Worm (Caenorhabditis elegans) whole organism, L3 larva: ENCODE data around the gene gadr-3.

Source experiments
- R02D3.7 ChIP-seq: fragments of 150-350 bp; optimal IDR thresholded peaks from 2 replicates; lab custom pipeline; 2014; ENCODE audit warnings: missing biosample characterization, missing genetic modification characterization
- ZK546.5 ChIP-seq: sonication (generic microtip); optimal IDR thresholded peaks from 2 replicates; lab custom pipeline; 2017; ENCODE audit warnings: missing biosample characterization, missing genetic modification characterization
- ama-1 ChIP-seq: fragments of 150-350 bp; optimal IDR thresholded peaks from 2 replicates; lab custom pipeline; 2018
- ceh-28 ChIP-seq: fragments of 150-350 bp; optimal IDR thresholded peaks from 2 replicates; lab custom pipeline; 2014; ENCODE audit warnings: missing biosample characterization, missing genetic modification reagents, missing genetic modification characterization
- ceh-82 ChIP-seq: fragments of 150-350 bp; optimal IDR thresholded peaks from 2 replicates; lab custom pipeline; 2014; ENCODE audit warnings: missing biosample characterization, missing genetic modification characterization
- daf-12 ChIP-seq: fragments of 150-350 bp; optimal IDR thresholded peaks from 2 replicates; lab custom pipeline; 2014; ENCODE audit warnings: missing biosample characterization, missing genetic modification reagents, missing genetic modification characterization
- egl-27 ChIP-seq: sonication (generic microtip); optimal IDR thresholded peaks from 4 replicates; lab custom pipeline; 2017; ENCODE audit warnings: missing biosample characterization, missing genetic modification reagents, missing genetic modification characterization
- egl-5 ChIP-seq: fragments of 150-350 bp; optimal IDR thresholded peaks from 2 replicates; lab custom pipeline; 2017; ENCODE audit warnings: missing biosample characterization, missing genetic modification reagents, missing genetic modification characterization, inconsistent platforms
- elt-2 ChIP-seq: sonication (generic microtip); optimal IDR thresholded peaks from 2 replicates; lab custom pipeline; 2016; ENCODE audit warnings: missing genetic modification reagents, mild to moderate bottlenecking, missing genetic modification characterization, missing compliant biosample characterization
- fkh-10 ChIP-seq: sonication (generic microtip); optimal IDR thresholded peaks from 2 replicates; lab custom pipeline; 2017; ENCODE audit warnings: missing biosample characterization, missing genetic modification reagents, missing genetic modification characterization
- fkh-2 ChIP-seq: fragments of 150-350 bp; optimal IDR thresholded peaks from 2 replicates; lab custom pipeline; 2014; ENCODE audit warnings: missing biosample characterization, missing genetic modification reagents, missing genetic modification characterization
- hmg-11 ChIP-seq: sonication (generic microtip); optimal IDR thresholded peaks from 2 replicates; lab custom pipeline; 2016; ENCODE audit warnings: missing genetic modification characterization, missing compliant biosample characterization
- jun-1 ChIP-seq: fragments of 150-350 bp; optimal IDR thresholded peaks from 2 replicates; lab custom pipeline; 2014; ENCODE audit warnings: missing biosample characterization, missing genetic modification reagents, missing genetic modification characterization
- lin-15B ChIP-seq: fragments of 150-350 bp; optimal IDR thresholded peaks from 2 replicates; lab custom pipeline; 2014; ENCODE audit warnings: missing biosample characterization, missing genetic modification characterization
- mdl-1 ChIP-seq: fragments of 150-350 bp; optimal IDR thresholded peaks from 2 replicates; lab custom pipeline; 2014; ENCODE audit warnings: missing biosample characterization, missing genetic modification characterization
- mml-1 ChIP-seq: fragments of 150-350 bp; sonication (generic microtip); optimal IDR thresholded peaks from 3 replicates; lab custom pipeline; 2014; ENCODE audit warnings: missing biosample characterization, missing genetic modification characterization
- nhr-12 ChIP-seq: fragments of 150-350 bp; optimal IDR thresholded peaks from 2 replicates; lab custom pipeline; 2014; ENCODE audit warnings: missing biosample characterization, missing genetic modification characterization
- nhr-23 ChIP-seq: fragments of 150-350 bp; optimal IDR thresholded peaks from 2 replicates; lab custom pipeline; 2014; ENCODE audit warnings: missing biosample characterization, missing genetic modification reagents, missing genetic modification characterization
- nhr-237 ChIP-seq: fragments of 150-350 bp; optimal IDR thresholded peaks from 2 replicates; lab custom pipeline; 2014; ENCODE audit warnings: missing biosample characterization, missing genetic modification characterization
- nhr-25 ChIP-seq: sonication (generic microtip); optimal IDR thresholded peaks from 2 replicates; lab custom pipeline; 2017; ENCODE audit warnings: missing biosample characterization, missing genetic modification characterization
- nhr-28 ChIP-seq: fragments of 150-350 bp; optimal IDR thresholded peaks from 2 replicates; lab custom pipeline; 2014; ENCODE audit warnings: missing biosample characterization, missing genetic modification characterization
- nhr-67 ChIP-seq: fragments of 150-350 bp; optimal IDR thresholded peaks from 2 replicates; lab custom pipeline; 2014; ENCODE audit warnings: missing biosample characterization, missing genetic modification characterization
- nhr-77 ChIP-seq: fragments of 150-350 bp; optimal IDR thresholded peaks from 2 replicates; lab custom pipeline; 2014; ENCODE audit warnings: missing biosample characterization, missing genetic modification characterization
- sea-2 ChIP-seq: fragments of 150-350 bp; sonication (generic microtip); optimal IDR thresholded peaks from 4 replicates; lab custom pipeline; 2014; ENCODE audit warnings: missing biosample characterization, missing genetic modification reagents, missing genetic modification characterization
- skn-1 ChIP-seq: fragments of 150-350 bp; optimal IDR thresholded peaks from 2 replicates; lab custom pipeline; 2014; ENCODE audit warnings: missing biosample characterization, missing genetic modification characterization
- tbx-2 ChIP-seq: sonication (generic microtip); optimal IDR thresholded peaks from 2 replicates; lab custom pipeline; 2016; ENCODE audit warnings: mild to moderate bottlenecking, missing genetic modification characterization, missing compliant biosample characterization
- unc-39 ChIP-seq: sonication (generic microtip); optimal IDR thresholded peaks from 4 replicates; lab custom pipeline; 2017; ENCODE audit warnings: missing biosample characterization, missing genetic modification characterization
- unc-62 ChIP-seq: fragments of 150-350 bp; sonication (generic microtip); optimal IDR thresholded peaks from 4 replicates; lab custom pipeline; 2014; ENCODE audit warnings: missing biosample characterization, missing genetic modification reagents, missing genetic modification characterization
- zag-1 ChIP-seq: fragments of 150-350 bp; optimal IDR thresholded peaks from 2 replicates; lab custom pipeline; 2014; ENCODE audit warnings: missing biosample characterization, missing genetic modification characterization
- ztf-4 ChIP-seq: fragments of 150-350 bp; optimal IDR thresholded peaks from 2 replicates; lab custom pipeline; 2014; ENCODE audit warnings: missing biosample characterization, missing genetic modification characterization

gadr-3 gene

DNA sequence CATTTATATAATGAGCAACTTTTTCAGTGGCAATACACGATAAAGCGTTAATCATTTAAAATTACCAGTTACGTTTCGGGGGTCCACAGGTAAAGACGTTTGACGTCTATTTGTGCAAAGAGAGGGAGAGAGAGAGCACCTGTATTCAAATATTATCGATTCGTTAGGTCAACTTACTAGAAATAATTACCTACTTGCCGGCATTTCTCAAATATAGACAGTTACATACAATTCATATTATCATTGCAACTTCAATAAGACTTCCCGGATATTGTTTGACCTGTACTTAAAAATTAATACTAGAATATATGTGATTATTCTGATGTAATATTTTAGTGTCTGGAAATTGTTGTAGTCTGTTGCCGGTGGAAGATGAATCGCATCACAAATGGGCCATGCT, at the start of gene gadr-3:
gadr-3 (minus strand) TSS at position 101 of the 400 bp plus-strand sequence.
- TF ChIP-seq ceh-28 (no peak), elt-2 (tag; lab: Kevin White, UChicago) (no peak), nhr-77 (tag; lab: Kevin White, UChicago) (no peak)

- TF ChIP-seq fkh-10 (GFP tag; lab: Kevin White, UChicago) (peak; percentile 55), mml-1 (tag; lab: Kevin White, UChicago) (no peak)
Observed at ce11 chrIII:6334364-6334763, 48.6 kb upstream of the gadr-3 start.

DNA sequence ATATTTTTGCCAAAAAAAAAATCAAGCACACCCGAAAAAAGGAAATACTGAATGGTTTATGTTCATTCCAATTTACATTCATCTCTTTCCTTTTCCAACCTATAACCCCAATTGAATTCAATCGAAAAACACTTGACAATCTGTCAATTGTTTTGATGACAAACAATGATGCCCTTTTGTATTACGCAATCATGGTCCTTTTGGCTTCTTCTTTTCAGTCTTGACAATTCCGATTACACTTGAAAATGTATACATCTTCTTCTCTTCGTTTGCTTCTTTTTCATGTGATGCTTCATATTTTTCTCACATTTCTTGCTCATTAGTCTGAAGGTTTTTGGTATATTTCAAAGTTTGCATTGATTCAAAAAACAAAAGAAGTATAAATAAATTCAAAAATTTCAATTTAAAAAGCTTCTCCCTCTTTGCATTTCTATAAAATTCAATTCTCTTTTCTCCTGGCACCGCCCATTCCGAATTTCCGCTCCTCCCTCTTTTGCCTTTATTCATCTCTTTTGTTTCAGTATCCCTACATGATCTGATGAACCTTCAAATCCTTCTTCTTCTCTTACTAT, 45.5 kb upstream of the gadr-3 start, which contains the start of gene C56G2.4:
C56G2.4 (plus strand) TSS at position 522 of the 572 bp plus-strand sequence.
- TF ChIP-seq unc-39 (tag; lab: Kevin White, UChicago) (no peak), ceh-28 (no peak)

- TF ChIP-seq hmg-11 (tag; lab: Kevin White, UChicago) = no peak
- TF ChIP-seq egl-27 = no peak
- TF ChIP-seq mdl-1 (tag; lab: Kevin White, UChicago) = no peak
- no peak for TF ChIP-seq zag-1
- no peak for TF ChIP-seq skn-1 (tag; lab: Kevin White, UChicago)
- TF ChIP-seq fkh-2 (tag; lab: Kevin White, UChicago) = no peak
- TF ChIP-seq nhr-67 (tag; lab: Kevin White, UChicago) = no peak
- no peak for TF ChIP-seq ceh-82 (tag; lab: Kevin White, UChicago)
Observed at ce11 chrIII:6324139-6324538, 38.3 kb upstream of the gadr-3 start, which contains the start of gene C56G2.5. TSS of gene C56G2.5 (minus strand) at chrIII:6324239.

DNA sequence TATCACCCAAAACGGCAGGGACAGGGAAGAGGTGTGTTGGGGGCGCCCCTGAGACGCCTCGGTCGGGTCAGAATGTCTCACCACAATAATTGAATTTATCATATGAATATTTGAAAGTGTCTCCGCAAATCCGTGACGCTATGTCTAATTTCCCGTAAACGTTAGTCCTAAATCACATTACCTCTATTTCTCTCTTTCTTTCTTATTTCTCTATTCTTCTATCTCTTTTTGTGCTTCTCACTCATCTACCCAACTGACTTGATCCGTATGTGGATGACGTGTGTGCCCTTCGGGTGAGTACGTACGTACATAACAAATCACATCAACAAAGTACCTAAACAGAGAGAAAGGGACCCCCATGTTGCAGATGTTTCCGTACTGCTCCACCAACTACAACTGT, 31.6 kb upstream of the gadr-3 start:
- TF ChIP-seq sea-2 (GFP tag; lab: Kevin White, UChicago) = no peak
- TF ChIP-seq unc-62 (GFP tag; lab: Kevin White, UChicago) = no peak
- TF ChIP-seq jun-1 = no peak
- no peak for TF ChIP-seq hmg-11 (tag; lab: Kevin White, UChicago)
- no peak for TF ChIP-seq nhr-77 (tag; lab: Kevin White, UChicago)
- peak; percentile 96 for TF ChIP-seq fkh-10 (GFP tag; lab: Kevin White, UChicago)
- no peak for TF ChIP-seq skn-1 (tag; lab: Kevin White, UChicago)

DNA sequence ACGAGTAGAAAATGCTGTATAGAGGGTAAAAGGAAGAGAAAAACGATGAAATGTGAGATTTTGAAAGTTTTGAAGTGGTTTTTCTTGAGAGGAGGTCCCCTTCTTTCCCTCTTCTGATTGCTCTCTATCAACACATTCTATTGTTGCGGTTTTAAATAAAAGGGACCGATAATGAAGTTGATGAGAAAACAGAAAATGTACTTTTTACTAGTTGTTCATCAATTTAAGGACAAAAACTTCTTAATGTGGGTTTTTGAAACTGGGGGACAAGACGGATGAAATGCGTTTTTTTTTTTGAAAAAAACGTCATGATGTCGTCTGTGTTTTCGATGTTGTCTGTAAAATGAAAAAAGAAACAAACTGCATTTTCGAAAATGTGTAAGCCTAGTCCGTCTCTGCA, 31.0 kb upstream of the gadr-3 start:
- TF ChIP-seq tbx-2 (no peak), unc-39 (tag; lab: Kevin White, UChicago) (no peak), unc-62 (GFP tag; lab: Kevin White, UChicago) (no peak), nhr-23 (tag; lab: Kevin White, UChicago) (no peak), egl-5 (tag; lab: Kevin White, UChicago) (no peak), sea-2 (GFP tag; lab: Kevin White, UChicago) (no peak), nhr-12 (tag; lab: Kevin White, UChicago) (no peak), nhr-28 (tag; lab: Kevin White, UChicago) (no peak), R02D3.7 (tag; lab: Kevin White, UChicago) (no peak), ztf-4 (tag; lab: Kevin White, UChicago) (no peak), fkh-10 (GFP tag; lab: Kevin White, UChicago) (no peak), lin-15B (tag; lab: Kevin White, UChicago) (no peak), hmg-11 (tag; lab: Kevin White, UChicago) (no peak), nhr-237 (tag; lab: Kevin White, UChicago) (no peak), daf-12 (no peak), ama-1 (lab: Kevin White, UChicago) (no peak), nhr-25 (no peak)

DNA sequence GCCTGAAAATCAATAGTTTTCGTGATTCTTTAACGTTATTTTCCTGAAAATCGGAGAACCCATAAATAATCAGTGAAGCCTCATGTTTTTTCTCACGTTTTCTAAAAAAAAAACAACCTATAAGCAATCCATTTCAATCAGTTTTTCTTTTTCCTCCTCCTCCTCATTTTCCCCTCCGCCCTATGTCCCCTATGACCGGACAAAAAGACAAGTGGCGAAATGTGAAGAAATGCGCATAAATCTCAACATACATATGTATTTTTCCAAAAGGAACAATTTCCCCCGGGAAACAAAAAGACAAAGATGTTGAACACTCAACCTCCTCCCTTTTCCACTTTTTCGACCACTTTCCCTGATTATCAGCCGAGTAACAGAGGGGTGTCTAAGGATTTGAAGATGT, 29.7 kb upstream of the gadr-3 start:
- TF ChIP-seq fkh-2 (tag; lab: Kevin White, UChicago) = no peak
- TF ChIP-seq ZK546.5 = no peak
- TF ChIP-seq elt-2 (tag; lab: Kevin White, UChicago) = no peak
